Fruit fly (Drosophila melanogaster) whole organism, adult: ENCODE data around the gene Grip91.

Experiments used
- CG11617 ChIP-seq: fragments of 200-800 bp; sonication (Bioruptor generic); optimal IDR thresholded peaks from 2 replicates; lab custom pipeline; 2017; ENCODE audit warnings: mild to moderate bottlenecking, missing biosample characterization, missing genetic modification reagents, missing genetic modification characterization
- CG12768 ChIP-seq: fragments of 200-800 bp; sonication (Bioruptor generic); optimal IDR thresholded peaks from 2 replicates; lab custom pipeline; 2017; ENCODE audit warnings: missing biosample characterization, missing genetic modification characterization, mild to moderate bottlenecking, moderate library complexity, missing genetic modification reagents
- CG14711 ChIP-seq: fragments of 200-800 bp; sonication (Bioruptor generic); optimal IDR thresholded peaks from 2 replicates; lab custom pipeline; 2018; ENCODE audit warnings: missing biosample characterization, mild to moderate bottlenecking, missing genetic modification characterization, moderate library complexity
- CG33017 ChIP-seq: fragments of 200-800 bp; sonication (Bioruptor generic); optimal IDR thresholded peaks from 2 replicates; lab custom pipeline; 2018; ENCODE audit warnings: missing biosample characterization, mild to moderate bottlenecking, missing genetic modification characterization, moderate library complexity
- CG5204 ChIP-seq: fragments of 200-800 bp; sonication (Bioruptor generic); optimal IDR thresholded peaks from 2 replicates; lab custom pipeline; 2016; ENCODE audit warnings: missing biosample characterization, missing genetic modification characterization
- CG7045 ChIP-seq: fragments of 200-800 bp; sonication (Bioruptor generic); optimal IDR thresholded peaks from 2 replicates; lab custom pipeline; 2017; ENCODE audit warnings: missing biosample characterization, mild to moderate bottlenecking, missing genetic modification characterization
- CG7101 ChIP-seq: fragments of 200-800 bp; sonication (Bioruptor generic); optimal IDR thresholded peaks from 2 replicates; lab custom pipeline; 2018; ENCODE audit warnings: missing biosample characterization, mild to moderate bottlenecking, missing genetic modification characterization, moderate library complexity
- Clk ChIP-seq: fragments of 200-800 bp; sonication (Bioruptor generic); optimal IDR thresholded peaks from 2 replicates; lab custom pipeline; 2017; ENCODE audit warnings: missing biosample characterization, missing genetic modification characterization
- Hr96 ChIP-seq: fragments of 200-800 bp; sonication (Bioruptor generic); optimal IDR thresholded peaks from 2 replicates; lab custom pipeline; 2016; ENCODE audit warnings: missing biosample characterization, missing genetic modification characterization
- bab1 ChIP-seq: fragments of 200-800 bp; sonication (Bioruptor generic); optimal IDR thresholded peaks from 3 replicates; lab custom pipeline; 2019; ENCODE audit warnings: missing biosample characterization, mild to moderate bottlenecking, missing genetic modification characterization, moderate library complexity
- cic ChIP-seq: fragments of 200-800 bp; sonication (Bioruptor generic); optimal IDR thresholded peaks from 2 replicates; lab custom pipeline; 2017; ENCODE audit warnings: missing biosample characterization, mild to moderate bottlenecking, missing genetic modification characterization, moderate library complexity
- ovo ChIP-seq: fragments of 200-800 bp; sonication (Bioruptor generic); optimal IDR thresholded peaks from 2 replicates; lab custom pipeline; 2016; ENCODE audit warnings: missing biosample characterization, missing genetic modification characterization
- pad ChIP-seq: fragments of 200-800 bp; sonication (Bioruptor generic); optimal IDR thresholded peaks from 3 replicates; lab custom pipeline; 2017; ENCODE audit warnings: missing biosample characterization, missing genetic modification characterization, mild to moderate bottlenecking, moderate library complexity, missing genetic modification reagents
- toe ChIP-seq: fragments of 200-800 bp; sonication (Bioruptor generic); optimal IDR thresholded peaks from 2 replicates; lab custom pipeline; 2016; ENCODE audit warnings: missing biosample characterization, missing genetic modification characterization

The Grip91 gene

dm6 chrX:13698717-13699427, 45.6 kb downstream of the Grip91 start:
- TF ChIP-seq cic: no peak
- TF ChIP-seq ovo (GFP tag; lab: Kevin White, UChicago): no peak
- no peak for TF ChIP-seq bab1 (GFP tag; lab: Kevin White, UChicago)
- TF ChIP-seq CG14711 (tag; lab: Kevin White, UChicago): peak; percentile 8
- TF ChIP-seq CG5204 (GFP tag; lab: Kevin White, UChicago): no peak

DNA sequence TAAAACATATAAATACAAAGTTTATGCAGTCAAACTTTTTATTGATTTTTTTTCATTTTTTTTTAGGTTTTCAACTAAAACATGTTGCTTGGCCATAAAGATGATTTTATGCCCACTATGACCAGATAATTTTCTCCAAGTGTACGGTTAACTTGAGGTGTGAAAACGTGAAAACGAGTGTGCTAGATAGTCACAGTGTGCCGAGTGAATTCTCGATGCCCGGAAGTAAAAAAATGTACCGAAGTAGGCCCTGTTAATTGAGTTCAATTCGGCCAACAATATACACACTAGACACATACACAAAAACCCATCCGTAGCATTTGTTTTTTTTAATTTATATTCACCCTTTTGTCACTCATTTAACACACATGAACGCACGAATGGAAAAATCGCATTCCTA, 52.5 kb downstream of the Grip91 start, which contains the start of gene Nna1:
TSS of gene Nna1 (plus strand) at position 301 of the 400 bp plus-strand sequence.
- TF ChIP-seq cic (no peak), CG7101 (tag; lab: Kevin White, UChicago) (no peak), CG14711 (tag; lab: Kevin White, UChicago) (no peak), CG5204 (GFP tag; lab: Kevin White, UChicago) (no peak), toe (GFP tag; lab: Kevin White, UChicago) (no peak), pad (GFP tag; lab: Kevin White, UChicago) (no peak), Hr96 (no peak), CG7045 (no peak), bab1 (GFP tag; lab: Kevin White, UChicago) (no peak), Clk (no peak), ovo (GFP tag; lab: Kevin White, UChicago) (no peak), CG12768 (GFP tag; lab: Kevin White, UChicago) (no peak), CG11617 (GFP tag; lab: Kevin White, UChicago) (no peak), CG33017 (tag; lab: Kevin White, UChicago) (no peak)
